Worm (Caenorhabditis elegans) whole organism, mixed stage, embryonic: ENCODE data around the gene K11H12.10.

Source experiments
- M03D4.4 ChIP-seq: sonication (generic microtip); optimal IDR thresholded peaks from 2 replicates; lab custom pipeline; 2017; ENCODE audit warnings: mild to moderate bottlenecking, missing genetic modification characterization, missing compliant biosample characterization
- bed-3 ChIP-seq: fragments of 200-800 bp; sonication (Bioruptor generic); optimal IDR thresholded peaks from 3 replicates; lab custom pipeline; 2018; ENCODE audit warnings: mild to moderate bottlenecking, missing genetic modification characterization, moderate library complexity, missing compliant biosample characterization
- blmp-1 ChIP-seq: fragments of 150-350 bp; optimal IDR thresholded peaks from 2 replicates; lab custom pipeline; 2014; ENCODE audit warnings: missing biosample characterization, missing genetic modification characterization
- elt-3 ChIP-seq: fragments of 150-350 bp; optimal IDR thresholded peaks from 2 replicates; lab custom pipeline; 2014; ENCODE audit warnings: missing biosample characterization, missing genetic modification characterization
- hlh-1 ChIP-seq: fragments of 150-350 bp; optimal IDR thresholded peaks from 2 replicates; lab custom pipeline; 2014; ENCODE audit warnings: missing biosample characterization, missing genetic modification reagents, missing genetic modification characterization
- lin-13 ChIP-seq: fragments of 150-350 bp; optimal IDR thresholded peaks from 2 replicates; lab custom pipeline; 2014; ENCODE audit warnings: missing biosample characterization, missing genetic modification characterization
- lin-32 ChIP-seq: fragments of 200-800 bp; sonication (Bioruptor generic); optimal IDR thresholded peaks from 2 replicates; lab custom pipeline; 2018; ENCODE audit warnings: mild to moderate bottlenecking, missing genetic modification characterization, missing compliant biosample characterization
- lsy-2 ChIP-seq: fragments of 150-350 bp; optimal IDR thresholded peaks from 2 replicates; lab custom pipeline; 2014; ENCODE audit warnings: missing biosample characterization, missing genetic modification characterization
- mls-2 ChIP-seq: sonication (generic microtip); optimal IDR thresholded peaks from 2 replicates; lab custom pipeline; 2016; ENCODE audit warnings: mild to moderate bottlenecking, missing genetic modification characterization, moderate library complexity, missing compliant biosample characterization
- nhr-2 ChIP-seq: fragments of 150-350 bp; optimal IDR thresholded peaks from 2 replicates; lab custom pipeline; 2014; ENCODE audit warnings: missing biosample characterization, missing genetic modification characterization
- nhr-28 ChIP-seq: fragments of 150-350 bp; optimal IDR thresholded peaks from 2 replicates; lab custom pipeline; 2014; ENCODE audit warnings: missing biosample characterization, missing genetic modification characterization
- tbx-8 ChIP-seq: fragments of 200-800 bp; sonication (Bioruptor generic); optimal IDR thresholded peaks from 2 replicates; lab custom pipeline; 2018; ENCODE audit warnings: mild to moderate bottlenecking, missing genetic modification characterization, moderate library complexity, missing compliant biosample characterization
- unc-39 ChIP-seq: fragments of 150-350 bp; optimal IDR thresholded peaks from 2 replicates; lab custom pipeline; 2014; ENCODE audit warnings: missing biosample characterization, missing genetic modification characterization
- ztf-11 ChIP-seq: fragments of 150-350 bp; optimal IDR thresholded peaks from 2 replicates; lab custom pipeline; 2014; ENCODE audit warnings: missing biosample characterization, missing genetic modification characterization

- no peak for TF ChIP-seq nhr-2
- TF ChIP-seq lin-13 (tag; lab: Kevin White, UChicago), result no peak
- no peak for TF ChIP-seq bed-3 (GFP tag; lab: Kevin White, UChicago)
- TF ChIP-seq M03D4.4 (tag; lab: Kevin White, UChicago), result no peak
- TF ChIP-seq lin-32 (GFP tag; lab: Kevin White, UChicago), result no peak
- no peak for TF ChIP-seq tbx-8 (GFP tag; lab: Kevin White, UChicago)
- TF ChIP-seq lsy-2, result no peak
- no peak for TF ChIP-seq blmp-1 (tag; lab: Kevin White, UChicago)
- TF ChIP-seq unc-39 (tag; lab: Kevin White, UChicago), result no peak
- TF ChIP-seq ztf-11 (tag; lab: Kevin White, UChicago), result no peak
- TF ChIP-seq mls-2, result no peak
- TF ChIP-seq hlh-1 (tag; lab: Kevin White, UChicago), result no peak
- no peak for TF ChIP-seq elt-3 (tag; lab: Kevin White, UChicago)
- no peak for TF ChIP-seq nhr-28
These were observed 48.6 kb upstream of the K11H12.10 start, which contains the start of gene nhr-76 for ce11 chrIV:627237-627636.
